Worm (Caenorhabditis elegans): ENCODE results near the gene Y116A8C.30.

- TF ChIP-seq sox-4 (tag; optimal IDR thresholded peaks at IDR 0.05) (no peak), hlh-13 (GFP tag; optimal IDR thresholded peaks at IDR 0.05) (no peak), ttx-3 (tag; optimal IDR thresholded peaks at IDR 0.05) (no peak), ceh-48 (tag; optimal IDR thresholded peaks at IDR 0.05) (no peak), Y22D7AL.16 (tag; optimal IDR thresholded peaks at IDR 0.05) (no peak), pqm-1 (tag; optimal IDR thresholded peaks at IDR 0.05) (no peak)
Observed at ce11 chrIV:17103615-17104014, at the start of gene Y116A8C.30.

Measured in whole organism, late embryonic.